In genomic region chr3L:20798325-20798846, dm6 we compare ENCODE assay signal across 4 fruit fly cellular contexts.
TF ChIP-seq lines count a peak whose summit lies in the region.

TSS of gene CG3698 (minus strand) at chr3L:20798375.
TSS of gene tzn (plus strand) at chr3L:20798645.

TF ChIP-seq in whole organism, adult, 20 proteins besides CTCF, POLR2A, EP300 and RAD21 (continued from another document):
- peak; percentile 92 for TF ChIP-seq bab1 (GFP tag; optimal IDR thresholded peaks at IDR 0.05; lab: Kevin White, UChicago)
- peak; percentile 81 for TF ChIP-seq toe (GFP tag; optimal IDR thresholded peaks at IDR 0.05; lab: Kevin White, UChicago)

TF ChIP-seq in whole organism, embryonic, 481 proteins besides CTCF, POLR2A, EP300 and RAD21 (continued from another document and continues in another):
- no peak for TF ChIP-seq zen2 (GFP tag; IDR thresholded peaks at IDR 0.05; lab: Robert Waterston, UW; ENCODE audit: partially characterized antibody)
- peak; percentile 71 for TF ChIP-seq D19A (tag; optimal IDR thresholded peaks at IDR 0.05; lab: Kevin White, UChicago)
- TF ChIP-seq CG2116 (GFP tag; optimal IDR thresholded peaks at IDR 0.05; lab: Kevin White, UChicago): peak; percentile 90
- TF ChIP-seq CG1792 (GFP tag; optimal IDR thresholded peaks at IDR 0.05; lab: Kevin White, UChicago): peak; percentile 68
- TF ChIP-seq GATAe (GFP tag; conservative IDR thresholded peaks at IDR 0.05; lab: Robert Waterston, UW): peak; percentile 87
- TF ChIP-seq onecut (GFP tag; IDR thresholded peaks at IDR 0.05; lab: Robert Waterston, UW): peak; percentile 91
- TF ChIP-seq CG11247 (GFP tag; IDR thresholded peaks at IDR 0.05; lab: Robert Waterston, UW): peak; percentile 91
- TF ChIP-seq mld (GFP tag; IDR thresholded peaks at IDR 0.05; lab: Robert Waterston, UW; ENCODE audit: partially characterized antibody): no peak
- TF ChIP-seq CG17385 (GFP tag; optimal IDR thresholded peaks at IDR 0.05; lab: Kevin White, UChicago): peak; percentile 89
- peak; percentile 97 for TF ChIP-seq YL-1 (GFP tag; optimal IDR thresholded peaks at IDR 0.05; lab: Kevin White, UChicago)
- TF ChIP-seq Gsc (GFP tag; IDR thresholded peaks at IDR 0.05; lab: Robert Waterston, UW): no peak
- TF ChIP-seq Dip3 (GFP tag; optimal IDR thresholded peaks at IDR 0.05; lab: Kevin White, UChicago): peak; percentile 68
- no peak for TF ChIP-seq br (optimal IDR thresholded peaks at IDR 0.05; lab: Kevin White, UChicago)
- peak; percentile 67 for TF ChIP-seq vfl (GFP tag; optimal IDR thresholded peaks at IDR 0.05; lab: Kevin White, UChicago)
- no peak for TF ChIP-seq Eip74EF (GFP tag; optimal IDR thresholded peaks at IDR 0.05; lab: Kevin White, UChicago)
- peak; percentile 72 for TF ChIP-seq CG15696 (tag; optimal IDR thresholded peaks at IDR 0.05; lab: Kevin White, UChicago)
- TF ChIP-seq CG18011 (GFP tag; optimal IDR thresholded peaks at IDR 0.05; lab: Kevin White, UChicago): peak; percentile 81
- TF ChIP-seq CG42726 (GFP tag; IDR thresholded peaks at IDR 0.05; lab: Robert Waterston, UW; ENCODE audit: partially characterized antibody): 0 out of 2 replicates have a peak, but pooled peaks have one; percentile 7
- TF ChIP-seq MTF-1 (GFP tag; optimal IDR thresholded peaks at IDR 0.05; lab: Kevin White, UChicago; ENCODE audit: borderline replicate concordance): peak; percentile 98
- TF ChIP-seq CG10274 (GFP tag; optimal IDR thresholded peaks at IDR 0.05; lab: Kevin White, UChicago): peak; percentile 88
- peak; percentile 96 for TF ChIP-seq ash1 (GFP tag; optimal IDR thresholded peaks at IDR 0.05; lab: Kevin White, UChicago)
- peak; percentile 16 for TF ChIP-seq D (optimal IDR thresholded peaks at IDR 0.05; lab: Kevin White, UChicago)
- TF ChIP-seq D (GFP tag; optimal IDR thresholded peaks at IDR 0.05; lab: Kevin White, UChicago): peak; percentile 94
- no peak for TF ChIP-seq Trl (optimal IDR thresholded peaks at IDR 0.05; lab: Kevin White, UChicago)
- peak; percentile 90 for TF ChIP-seq Trl (GFP tag; optimal IDR thresholded peaks at IDR 0.05; lab: Kevin White, UChicago)
- TF ChIP-seq sc (optimal IDR thresholded peaks at IDR 0.05; lab: Kevin White, UChicago): no peak
- TF ChIP-seq sc (GFP tag; optimal IDR thresholded peaks at IDR 0.05; lab: Kevin White, UChicago): peak; percentile 95
- peak; percentile 98 for TF ChIP-seq lab (GFP tag; optimal IDR thresholded peaks at IDR 0.05; lab: Kevin White, UChicago)
- peak; percentile 91 for TF ChIP-seq CG9797 (GFP tag; optimal IDR thresholded peaks at IDR 0.05; lab: Kevin White, UChicago)
- TF ChIP-seq Nf-YB (GFP tag; optimal IDR thresholded peaks at IDR 0.05; lab: Kevin White, UChicago): peak; percentile 77
- peak; percentile 75 for TF ChIP-seq ro (GFP tag; IDR thresholded peaks at IDR 0.05; lab: Robert Waterston, UW)
- no peak for TF ChIP-seq abd-A (tag; optimal IDR thresholded peaks at IDR 0.05; lab: Kevin White, UChicago)
- peak; percentile 87 for TF ChIP-seq wdn (GFP tag; IDR thresholded peaks at IDR 0.05; lab: Robert Waterston, UW)
- TF ChIP-seq CG6854 (GFP tag; optimal IDR thresholded peaks at IDR 0.05; lab: Kevin White, UChicago): peak; percentile 88
- peak; percentile 88 for TF ChIP-seq kni (GFP tag; optimal IDR thresholded peaks at IDR 0.05; lab: Kevin White, UChicago)
- peak; percentile 78 for TF ChIP-seq bowl (GFP tag; IDR thresholded peaks at IDR 0.05; lab: Robert Waterston, UW)
- TF ChIP-seq CG9437 (GFP tag; optimal IDR thresholded peaks at IDR 0.05; lab: Kevin White, UChicago): peak; percentile 84
- TF ChIP-seq gsb-n (tag; optimal IDR thresholded peaks at IDR 0.05; lab: Kevin White, UChicago): peak; percentile 92
- peak; percentile 100 for TF ChIP-seq Ets65A (GFP tag; lab: Kevin White, UChicago)
- peak; percentile 91 for TF ChIP-seq CG10543 (GFP tag; optimal IDR thresholded peaks at IDR 0.05; lab: Kevin White, UChicago)
- TF ChIP-seq Rx (GFP tag; IDR thresholded peaks at IDR 0.05; lab: Robert Waterston, UW): peak; percentile 94
- peak; percentile 93 for TF ChIP-seq CG3847 (GFP tag; IDR thresholded peaks at IDR 0.05; lab: Robert Waterston, UW)
- TF ChIP-seq Lpt (GFP tag; optimal IDR thresholded peaks at IDR 0.05; lab: Kevin White, UChicago): no peak

TF ChIP-seq in whole organism, prepupa, 60 proteins besides CTCF, POLR2A, EP300 and RAD21 (continued from another document):
- no peak for TF ChIP-seq Ets96B (tag; optimal IDR thresholded peaks at IDR 0.05; lab: Kevin White, UChicago)
- TF ChIP-seq achi (GFP tag; optimal IDR thresholded peaks at IDR 0.05; lab: Kevin White, UChicago): no peak
- no peak for TF ChIP-seq dsx (GFP tag; optimal IDR thresholded peaks at IDR 0.05; lab: Kevin White, UChicago; ENCODE audit: poor library complexity, severe bottlenecking)
- TF ChIP-seq Hr38 (GFP tag; optimal IDR thresholded peaks at IDR 0.05; lab: Kevin White, UChicago): no peak
- TF ChIP-seq CG4318 (GFP tag; optimal IDR thresholded peaks at IDR 0.05; lab: Kevin White, UChicago): no peak
- TF ChIP-seq fd59A (GFP tag; optimal IDR thresholded peaks at IDR 0.05; lab: Kevin White, UChicago): peak; percentile 64
- TF ChIP-seq svp (GFP tag; lab: Kevin White, UChicago): no peak
- TF ChIP-seq Sox14 (GFP tag; optimal IDR thresholded peaks at IDR 0.05; lab: Kevin White, UChicago): no peak
- TF ChIP-seq OdsH (GFP tag; optimal IDR thresholded peaks at IDR 0.05; lab: Kevin White, UChicago): no peak
- TF ChIP-seq Eip78C (GFP tag; lab: Kevin White, UChicago): no peak
- TF ChIP-seq Sox102F (GFP tag; optimal IDR thresholded peaks at IDR 0.05; lab: Kevin White, UChicago): no peak
- TF ChIP-seq dac (GFP tag; optimal IDR thresholded peaks at IDR 0.05; lab: Kevin White, UChicago): peak; percentile 57
- TF ChIP-seq Met (GFP tag; optimal IDR thresholded peaks at IDR 0.05; lab: Kevin White, UChicago): no peak
- peak; percentile 75 for TF ChIP-seq CG8319 (GFP tag; optimal IDR thresholded peaks at IDR 0.05; lab: Kevin White, UChicago)
- TF ChIP-seq CG15336 (GFP tag; IDR thresholded peaks at IDR 0.05; lab: Robert Waterston, UW): no peak
- TF ChIP-seq CG16779 (tag; optimal IDR thresholded peaks at IDR 0.05; lab: Kevin White, UChicago): no peak
- TF ChIP-seq cyc (GFP tag; optimal IDR thresholded peaks at IDR 0.05; lab: Kevin White, UChicago): no peak
- TF ChIP-seq CG3919 (GFP tag; optimal IDR thresholded peaks at IDR 0.05; lab: Kevin White, UChicago): no peak
- peak; percentile 86 for TF ChIP-seq acj6 (GFP tag; optimal IDR thresholded peaks at IDR 0.05; lab: Kevin White, UChicago)
- TF ChIP-seq CG31627 (GFP tag; optimal IDR thresholded peaks at IDR 0.05; lab: Kevin White, UChicago): peak; percentile 83
- TF ChIP-seq CG1621 (tag; optimal IDR thresholded peaks at IDR 0.05; lab: Kevin White, UChicago): no peak
- no peak for TF ChIP-seq Smox (GFP tag; optimal IDR thresholded peaks at IDR 0.05; lab: Kevin White, UChicago)
- TF ChIP-seq Eip75B (GFP tag; optimal IDR thresholded peaks at IDR 0.05; lab: Kevin White, UChicago): no peak
- TF ChIP-seq CG6163 (GFP tag; IDR thresholded peaks at IDR 0.05; lab: Robert Waterston, UW): peak; percentile 93
- peak; percentile 85 for TF ChIP-seq CG34406 (GFP tag; optimal IDR thresholded peaks at IDR 0.05; lab: Kevin White, UChicago)
- TF ChIP-seq spab (GFP tag; optimal IDR thresholded peaks at IDR 0.05; lab: Kevin White, UChicago): no peak
- peak; percentile 49 for TF ChIP-seq CG11762 (GFP tag; optimal IDR thresholded peaks at IDR 0.05; lab: Kevin White, UChicago; ENCODE audit: insufficient read depth)
- no peak for TF ChIP-seq CG32006 (GFP tag; optimal IDR thresholded peaks at IDR 0.05; lab: Kevin White, UChicago)
- TF ChIP-seq CG11294 (GFP tag; IDR thresholded peaks at IDR 0.05; lab: Robert Waterston, UW): peak; percentile 47
- no peak for TF ChIP-seq vri (GFP tag; optimal IDR thresholded peaks at IDR 0.05; lab: Kevin White, UChicago)
- TF ChIP-seq Lpt (GFP tag; optimal IDR thresholded peaks at IDR 0.05; lab: Kevin White, UChicago): no peak
- TF ChIP-seq CG6808 (GFP tag; optimal IDR thresholded peaks at IDR 0.05; lab: Kevin White, UChicago): no peak
- peak; percentile 92 for TF ChIP-seq CG6854 (GFP tag; optimal IDR thresholded peaks at IDR 0.05; lab: Kevin White, UChicago)
- peak; percentile 72 for TF ChIP-seq Sox15 (GFP tag; optimal IDR thresholded peaks at IDR 0.05; lab: Kevin White, UChicago)
- TF ChIP-seq topi (GFP tag; optimal IDR thresholded peaks at IDR 0.05; lab: Kevin White, UChicago): no peak
- no peak for TF ChIP-seq Ets21C (GFP tag; optimal IDR thresholded peaks at IDR 0.05; lab: Kevin White, UChicago)
- TF ChIP-seq Gug (GFP tag; IDR thresholded peaks at IDR 0.05; lab: Robert Waterston, UW): peak; percentile 45
- TF ChIP-seq CG3032 (tag; optimal IDR thresholded peaks at IDR 0.05; lab: Kevin White, UChicago): peak; percentile 73
- peak; percentile 73 for TF ChIP-seq CG8632 (GFP tag; optimal IDR thresholded peaks at IDR 0.05; lab: Kevin White, UChicago)
- TF ChIP-seq CG11902 (GFP tag; optimal IDR thresholded peaks at IDR 0.05; lab: Kevin White, UChicago): peak; percentile 79

TF ChIP-seq in whole organism, wandering third instar larva, 38 proteins besides CTCF, POLR2A, EP300 and RAD21 (continued from another document):
- TF ChIP-seq OdsH (GFP tag; optimal IDR thresholded peaks at IDR 0.05; lab: Kevin White, UChicago) (peak; percentile 83), dl (GFP tag; optimal IDR thresholded peaks at IDR 0.05; lab: Kevin White, UChicago; ENCODE audit: insufficient read depth in 1 of 2, partially characterized antibody in 2 of 2) (no peak), Hr83 (GFP tag; optimal IDR thresholded peaks at IDR 0.05; lab: Kevin White, UChicago; ENCODE audit: poor library complexity, severe bottlenecking) (peak; percentile 95), Dif (GFP tag; optimal IDR thresholded peaks at IDR 0.05; lab: Kevin White, UChicago; ENCODE audit: partially characterized antibody) (no peak), rgr (GFP tag; optimal IDR thresholded peaks at IDR 0.05; lab: Kevin White, UChicago) (peak; percentile 94), Mio (GFP tag; optimal IDR thresholded peaks at IDR 0.05; lab: Kevin White, UChicago) (no peak), Myc (optimal IDR thresholded peaks at IDR 0.05; lab: Kevin White, UChicago) (peak; percentile 43), sv (GFP tag; optimal IDR thresholded peaks at IDR 0.05; lab: Kevin White, UChicago) (peak; percentile 78), Abd-B (GFP tag; optimal IDR thresholded peaks at IDR 0.05; lab: Kevin White, UChicago) (no peak), pan (optimal IDR thresholded peaks at IDR 0.05; lab: Kevin White, UChicago) (no peak), woc (GFP tag; optimal IDR thresholded peaks at IDR 0.05; lab: Kevin White, UChicago) (no peak), HLH106 (tag; optimal IDR thresholded peaks at IDR 0.05; lab: Kevin White, UChicago) (peak; percentile 85), Hr78 (GFP tag; optimal IDR thresholded peaks at IDR 0.05; lab: Kevin White, UChicago) (no peak), Rel (GFP tag; optimal IDR thresholded peaks at IDR 0.05; lab: Kevin White, UChicago) (peak; percentile 17), Rel (tag; optimal IDR thresholded peaks at IDR 0.05; lab: Kevin White, UChicago) (peak; percentile 85), N (GFP tag; optimal IDR thresholded peaks at IDR 0.05; lab: Kevin White, UChicago) (no peak)
